Worm (Caenorhabditis elegans) whole organism, late embryonic: ENCODE data around the gene F28F8.7.

ENCODE experiments used
- C38D4.7 ChIP-seq: fragments of 200-800 bp; sonication (Bioruptor generic); optimal IDR thresholded peaks from 2 replicates; lab custom pipeline; 2018; ENCODE audit warnings: mild to moderate bottlenecking, missing genetic modification characterization, moderate library complexity, missing compliant biosample characterization
- F13H6.1 ChIP-seq: sonication (generic microtip); optimal IDR thresholded peaks from 2 replicates; lab custom pipeline; 2016; ENCODE audit warnings: missing genetic modification characterization, missing compliant biosample characterization
- K09A11.1 ChIP-seq: sonication (generic microtip); optimal IDR thresholded peaks from 2 replicates; lab custom pipeline; 2017; ENCODE audit warnings: antibody characterized with exemption, mild to moderate bottlenecking, missing genetic modification characterization, missing compliant biosample characterization; ENCODE audit not compliant: insufficient read depth
- T23F11.4 ChIP-seq: fragments of 200-800 bp; sonication (Bioruptor generic); optimal IDR thresholded peaks from 2 replicates; lab custom pipeline; 2018; ENCODE audit warnings: mild to moderate bottlenecking, missing genetic modification characterization, missing compliant biosample characterization
- Y22D7AL.16 ChIP-seq: sonication (generic microtip); optimal IDR thresholded peaks from 2 replicates; lab custom pipeline; 2016; ENCODE audit warnings: missing genetic modification characterization, missing compliant biosample characterization
- ama-1 ChIP-seq: fragments of 150-350 bp; optimal IDR thresholded peaks from 2 replicates; lab custom pipeline; 2014
- ceh-19 ChIP-seq: fragments of 200-800 bp; sonication (Bioruptor generic); optimal IDR thresholded peaks from 2 replicates; lab custom pipeline; 2018; ENCODE audit warnings: mild to moderate bottlenecking, missing genetic modification characterization, missing compliant biosample characterization
- ceh-2 ChIP-seq: sonication (generic microtip); optimal IDR thresholded peaks from 2 replicates; lab custom pipeline; 2016; ENCODE audit warnings: missing genotype, missing genetic modification characterization, missing compliant biosample characterization
- ceh-22 ChIP-seq: sonication (generic microtip); optimal IDR thresholded peaks from 2 replicates; lab custom pipeline; 2017; ENCODE audit warnings: missing biosample characterization, missing genetic modification characterization
- ceh-24 ChIP-seq: sonication (generic microtip); optimal IDR thresholded peaks from 2 replicates; lab custom pipeline; 2016; ENCODE audit warnings: mild to moderate bottlenecking, missing genetic modification characterization, missing compliant biosample characterization
- ceh-30 ChIP-seq: fragments of 150-350 bp; optimal IDR thresholded peaks from 2 replicates; lab custom pipeline; 2014; ENCODE audit warnings: missing biosample characterization, missing genetic modification characterization
- ceh-31 ChIP-seq: sonication (generic microtip); optimal IDR thresholded peaks from 2 replicates; lab custom pipeline; 2016; ENCODE audit warnings: missing genetic modification characterization, missing compliant biosample characterization
- ceh-45 ChIP-seq: fragments of 200-800 bp; sonication (Bioruptor generic); IDR thresholded peaks from 2 replicates; pipeline ENCODE4 v1.3.6; 2022; ENCODE audit warnings: missing genetic modification reagents, missing genetic modification characterization, missing compliant biosample characterization
- ceh-9 ChIP-seq: sonication (generic microtip); optimal IDR thresholded peaks from 2 replicates; lab custom pipeline; 2016; ENCODE audit warnings: mild to moderate bottlenecking, missing genetic modification characterization, inconsistent platforms, missing compliant biosample characterization
- dmd-4 ChIP-seq: sonication (generic microtip); optimal IDR thresholded peaks from 2 replicates; lab custom pipeline; 2016; ENCODE audit warnings: borderline replicate concordance, missing genetic modification characterization, missing compliant biosample characterization
- elt-2 ChIP-seq: sonication (generic microtip); optimal IDR thresholded peaks from 2 replicates; lab custom pipeline; 2016; ENCODE audit warnings: missing genetic modification reagents, missing genetic modification characterization, missing compliant biosample characterization
- ets-4 ChIP-seq: sonication (generic microtip); optimal IDR thresholded peaks from 2 replicates; lab custom pipeline; 2016; ENCODE audit warnings: missing genetic modification characterization, missing compliant biosample characterization
- fkh-10 ChIP-seq: fragments of 150-350 bp; optimal IDR thresholded peaks from 2 replicates; lab custom pipeline; 2014; ENCODE audit warnings: missing biosample characterization, missing genetic modification reagents, missing genetic modification characterization
- fkh-6 ChIP-seq: sonication (generic microtip); optimal IDR thresholded peaks from 2 replicates; lab custom pipeline; 2016; ENCODE audit warnings: missing genetic modification characterization, missing compliant biosample characterization
- hlh-15 ChIP-seq: sonication (generic microtip); optimal IDR thresholded peaks from 2 replicates; lab custom pipeline; 2016; ENCODE audit warnings: missing genetic modification characterization, missing compliant biosample characterization
- hlh-30 ChIP-seq: sonication (generic microtip); optimal IDR thresholded peaks from 2 replicates; lab custom pipeline; 2017; ENCODE audit warnings: antibody characterized with exemption, missing genetic modification characterization, missing compliant biosample characterization; ENCODE audit not compliant: insufficient read depth
- hlh-6 ChIP-seq: sonication (generic microtip); optimal IDR thresholded peaks from 2 replicates; lab custom pipeline; 2016; ENCODE audit warnings: missing genotype, missing genetic modification characterization, missing compliant biosample characterization
- hlh-8 ChIP-seq: sonication (generic microtip); optimal IDR thresholded peaks from 2 replicates; lab custom pipeline; 2016; ENCODE audit warnings: missing genotype, missing genetic modification characterization, missing compliant biosample characterization
- lim-6 ChIP-seq: sonication (generic microtip); optimal IDR thresholded peaks from 2 replicates; lab custom pipeline; 2016; ENCODE audit warnings: missing genetic modification characterization, missing compliant biosample characterization
- lin-11 ChIP-seq: fragments of 200-800 bp; sonication (Bioruptor generic); optimal IDR thresholded peaks from 2 replicates; lab custom pipeline; 2018; ENCODE audit warnings: mild to moderate bottlenecking, missing genetic modification characterization, missing compliant biosample characterization
- nfya-1 ChIP-seq: sonication (generic microtip); optimal IDR thresholded peaks from 2 replicates; lab custom pipeline; 2017; ENCODE audit warnings: missing genetic modification characterization, mild to moderate bottlenecking, missing compliant biosample characterization, antibody characterized with exemption, moderate library complexity
- nhr-11 ChIP-seq: fragments of 150-350 bp; optimal IDR thresholded peaks from 2 replicates; lab custom pipeline; 2014; ENCODE audit warnings: missing biosample characterization, missing genetic modification characterization
- pha-4 ChIP-seq: fragments of 150-350 bp; optimal IDR thresholded peaks from 2 replicates; lab custom pipeline; 2018; ENCODE audit warnings: missing biosample characterization, missing genetic modification reagents, missing genetic modification characterization
- ref-2 ChIP-seq: sonication (generic microtip); optimal IDR thresholded peaks from 2 replicates; lab custom pipeline; 2016; ENCODE audit warnings: missing genetic modification characterization, missing compliant biosample characterization
- syd-9 ChIP-seq: sonication (generic microtip); optimal IDR thresholded peaks from 2 replicates; lab custom pipeline; 2016; ENCODE audit warnings: mild to moderate bottlenecking, missing genetic modification characterization, moderate library complexity, missing compliant biosample characterization
- tbx-2 ChIP-seq: sonication (generic microtip); optimal IDR thresholded peaks from 2 replicates; lab custom pipeline; 2016; ENCODE audit warnings: missing genetic modification characterization, missing compliant biosample characterization
- ttx-3 ChIP-seq: sonication (generic microtip); optimal IDR thresholded peaks from 2 replicates; lab custom pipeline; 2016; ENCODE audit warnings: missing genetic modification reagents, missing genetic modification characterization, missing compliant biosample characterization
- unc-3 ChIP-seq, 2 experiments: fragments of 200-800 bp in 1 of 2; sonication (Bioruptor generic) in 1 of 2; sonication (generic microtip) in 1 of 2; conservative IDR thresholded peaks in 1 of 2; optimal IDR thresholded peaks in 1 of 2; 2 replicates each; pipeline versions ENCODE4 v1.3.6 to Lab custom; 2016 to 2022; ENCODE audit warnings: missing compliant biosample characterization in 2 of 2, missing genetic modification characterization in 2 of 2, missing genetic modification reagents in 1 of 2
- zip-5 ChIP-seq: sonication (generic microtip); optimal IDR thresholded peaks from 2 replicates; lab custom pipeline; 2016; ENCODE audit warnings: missing genetic modification characterization, missing compliant biosample characterization

The F28F8.7 gene

ce11 chrV:15590183-15590667 is at the start of gene F28F8.7:
Gene F28F8.7, minus strand, starts transcription at chrV:15590617.
- TF ChIP-seq ref-2 (tag; lab: Kevin White, UChicago), result peak; percentile 29

ce11 chrV:15638853-15639252 is 48.4 kb upstream of the F28F8.7 start, which contains the start of gene srz-44:
Gene srz-44, minus strand, starts transcription at chrV:15638953.
- TF ChIP-seq elt-2 (tag; lab: Kevin White, UChicago) (no peak), Y22D7AL.16 (tag; lab: Kevin White, UChicago) (no peak), nfya-1 (no peak), F13H6.1 (tag; lab: Kevin White, UChicago) (no peak), syd-9 (no peak), ceh-31 (tag; lab: Kevin White, UChicago) (no peak), ceh-2 (tag; lab: Kevin White, UChicago) (no peak), ttx-3 (tag; lab: Kevin White, UChicago) (no peak), ceh-22 (no peak), lim-6 (tag; lab: Kevin White, UChicago) (no peak), ceh-30 (tag; lab: Kevin White, UChicago) (no peak), ceh-9 (tag; lab: Kevin White, UChicago) (no peak), dmd-4 (tag; lab: Kevin White, UChicago) (no peak), ceh-24 (tag; lab: Kevin White, UChicago) (no peak), pha-4 (tag; lab: Kevin White, UChicago) (no peak)

ce11 chrV:15629543-15629942 is 39.1 kb upstream of the F28F8.7 start, which contains the start of gene str-248:
Gene str-248, minus strand, starts transcription at chrV:15629643.
- no peak for TF ChIP-seq ttx-3 (tag; lab: Kevin White, UChicago)
- TF ChIP-seq fkh-10 (GFP tag; lab: Kevin White, UChicago), result no peak
- no peak for TF ChIP-seq fkh-6 (tag; lab: Kevin White, UChicago)
- no peak for TF ChIP-seq hlh-30 (tag; lab: Kevin White, UChicago)
- no peak for TF ChIP-seq ama-1
- TF ChIP-seq lin-11 (tag; lab: Kevin White, UChicago), result no peak
- no peak for TF ChIP-seq T23F11.4 (GFP tag; lab: Kevin White, UChicago)
- no peak for TF ChIP-seq unc-3 (GFP tag; conservative IDR thresholded peaks at IDR 0.05; lab: Robert Waterston, UW)
- TF ChIP-seq unc-3 (tag; optimal IDR thresholded peaks at IDR 0.05; lab: Kevin White, UChicago), result no peak

ce11 chrV:15625561-15625960 is 35.1 kb upstream of the F28F8.7 start, which contains the start of gene C55A1.11:
Gene C55A1.11, plus strand, starts transcription at chrV:15625861.
- no peak for TF ChIP-seq zip-5 (tag; lab: Kevin White, UChicago)
- no peak for TF ChIP-seq nfya-1
- TF ChIP-seq ets-4, result no peak
- TF ChIP-seq, all 69 proteins: peak for 0

- no peak for TF ChIP-seq tbx-2 (tag; lab: Kevin White, UChicago)
- no peak for TF ChIP-seq lim-6 (tag; lab: Kevin White, UChicago)
- TF ChIP-seq ceh-30 (tag; lab: Kevin White, UChicago), result no peak
- no peak for TF ChIP-seq C38D4.7 (GFP tag; lab: Kevin White, UChicago)
- TF ChIP-seq elt-2 (tag; lab: Kevin White, UChicago), result no peak
- TF ChIP-seq ceh-19 (GFP tag; lab: Kevin White, UChicago), result no peak
- TF ChIP-seq ttx-3 (tag; lab: Kevin White, UChicago), result no peak
- no peak for TF ChIP-seq hlh-8 (tag; lab: Kevin White, UChicago)
- TF ChIP-seq ceh-31 (tag; lab: Kevin White, UChicago), result no peak
- no peak for TF ChIP-seq K09A11.1
- no peak for TF ChIP-seq ceh-45 (GFP tag; lab: Robert Waterston, UW)
- TF ChIP-seq syd-9, result no peak
- TF ChIP-seq nfya-1, result no peak
- TF ChIP-seq ceh-2 (tag; lab: Kevin White, UChicago), result no peak
- TF ChIP-seq hlh-6 (tag; lab: Kevin White, UChicago), result no peak
- no peak for TF ChIP-seq hlh-15 (tag; lab: Kevin White, UChicago)
- TF ChIP-seq nhr-11 (tag; lab: Kevin White, UChicago), result no peak
- TF ChIP-seq T23F11.4 (GFP tag; lab: Kevin White, UChicago), result no peak
- TF ChIP-seq ref-2 (tag; lab: Kevin White, UChicago), result no peak
Observed at ce11 chrV:15621518-15621917, 31.1 kb upstream of the F28F8.7 start, which contains the start of gene C55A1.1. Gene C55A1.1, plus strand, starts transcription at chrV:15621818.
